Worm (Caenorhabditis elegans): ENCODE measurements around the gene vang-1.
A peak's percentile ranks its signal among the peaks of the same experiment; 100 is the strongest.

Gene vang-1

DNA sequence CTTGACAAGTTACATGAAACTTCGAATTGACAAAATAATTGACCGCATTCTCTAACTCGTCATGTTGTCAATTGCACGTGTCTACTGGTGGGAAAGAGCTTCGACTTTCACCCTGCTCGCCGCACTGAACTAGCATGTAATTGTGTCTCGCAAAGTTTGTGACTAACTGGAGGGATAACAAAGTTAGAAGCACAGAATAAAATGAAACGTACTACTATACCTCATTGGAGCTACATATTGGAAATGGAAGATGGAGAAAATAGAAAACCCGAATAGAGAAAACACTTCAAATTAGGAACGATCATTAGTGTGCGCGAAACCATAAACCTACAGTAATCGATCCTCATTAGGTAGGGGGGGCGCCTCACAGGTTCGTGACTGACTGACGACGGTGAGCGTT is 41.9 kb downstream of the vang-1 start:
- TF ChIP-seq ztf-4 (tag; optimal IDR thresholded peaks at IDR 0.05) = no peak
- no peak for TF ChIP-seq aly-2 (tag; optimal IDR thresholded peaks at IDR 0.05)
- TF ChIP-seq ZK546.5 (tag; optimal IDR thresholded peaks at IDR 0.05) = no peak
- TF ChIP-seq unc-39 (tag; optimal IDR thresholded peaks at IDR 0.05) = no peak
- no peak for TF ChIP-seq R02D3.7 (tag; optimal IDR thresholded peaks at IDR 0.05)
- no peak for TF ChIP-seq nhr-11 (tag; optimal IDR thresholded peaks at IDR 0.05)
- TF ChIP-seq fos-1 (tag; optimal IDR thresholded peaks at IDR 0.05) = no peak
- no peak for TF ChIP-seq egl-5 (tag; optimal IDR thresholded peaks at IDR 0.05)
- no peak for TF ChIP-seq ceh-16 (tag; optimal IDR thresholded peaks at IDR 0.05)
- TF ChIP-seq nhr-12 (tag; optimal IDR thresholded peaks at IDR 0.05) = no peak
- no peak for TF ChIP-seq nhr-67 (tag; optimal IDR thresholded peaks at IDR 0.05)
- TF ChIP-seq ceh-9 (tag; optimal IDR thresholded peaks at IDR 0.05) = no peak
- no peak for TF ChIP-seq nfya-1 (tag; optimal IDR thresholded peaks at IDR 0.05; ENCODE audit: insufficient read depth)
- TF ChIP-seq nhr-28 (tag; optimal IDR thresholded peaks at IDR 0.05) = no peak
- no peak for TF ChIP-seq hmg-11 (tag; optimal IDR thresholded peaks at IDR 0.05)
- TF ChIP-seq lsy-12 (tag; optimal IDR thresholded peaks at IDR 0.05) = no peak
- no peak for TF ChIP-seq tbx-2 (tag; optimal IDR thresholded peaks at IDR 0.05)

ce11 chrX:2928089-2928488 is 42.4 kb downstream of the vang-1 start:
- TF ChIP-seq egl-5 (tag; optimal IDR thresholded peaks at IDR 0.05) (peak; percentile 56), nhr-237 (tag; optimal IDR thresholded peaks at IDR 0.05) (no peak)

ce11 chrX:2931852-2932251 is 46.2 kb downstream of the vang-1 start:
- TF ChIP-seq ama-1 (optimal IDR thresholded peaks at IDR 0.05) (no peak), snpc-4 (tag; optimal IDR thresholded peaks at IDR 0.05) (no peak), lin-15B (tag; optimal IDR thresholded peaks at IDR 0.05) (no peak), elt-2 (tag; optimal IDR thresholded peaks at IDR 0.05) (peak; percentile 89), pqm-1 (tag; optimal IDR thresholded peaks at IDR 0.05) (peak; percentile 75), pha-4 (tag; optimal IDR thresholded peaks at IDR 0.05) (peak; percentile 24)

DNA sequence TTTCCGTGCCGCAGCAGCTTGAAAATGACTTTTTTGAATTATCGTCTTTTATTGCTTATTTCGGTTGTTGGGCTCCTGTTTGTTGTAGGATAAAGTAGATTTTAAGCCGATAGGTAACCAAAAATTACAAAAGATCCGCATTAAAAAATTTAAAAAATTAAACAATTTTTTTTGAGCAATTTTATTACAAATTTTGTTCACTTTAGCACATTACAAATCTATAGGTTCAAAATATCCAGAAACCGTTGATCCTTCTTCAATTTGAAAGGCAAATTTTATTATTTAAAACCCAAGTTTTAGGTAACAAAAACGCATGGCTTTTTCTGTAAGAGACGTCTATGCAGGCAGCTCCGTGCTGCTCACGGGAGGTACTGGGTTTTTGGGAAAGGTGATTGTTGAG is 47.4 kb downstream of the vang-1 start, which contains the start of gene fard-1:
Gene fard-1, plus strand, starts transcription at position 301 of the 400 bp plus-strand sequence.
- no peak for TF ChIP-seq mdl-1 (tag; optimal IDR thresholded peaks at IDR 0.05)
- TF ChIP-seq daf-12 (tag; optimal IDR thresholded peaks at IDR 0.05) = no peak
- no peak for TF ChIP-seq unc-62 (GFP tag; optimal IDR thresholded peaks at IDR 0.05)
- no peak for TF ChIP-seq hmg-11 (tag; optimal IDR thresholded peaks at IDR 0.05)
- no peak for TF ChIP-seq nhr-67 (tag; optimal IDR thresholded peaks at IDR 0.05)
- TF ChIP-seq skn-1 (tag; optimal IDR thresholded peaks at IDR 0.05) = no peak
- no peak for TF ChIP-seq nhr-76 (tag; optimal IDR thresholded peaks at IDR 0.05)
- TF ChIP-seq fos-1 (tag; optimal IDR thresholded peaks at IDR 0.05) = no peak
- no peak for TF ChIP-seq nhr-237 (tag; optimal IDR thresholded peaks at IDR 0.05)
- TF ChIP-seq ama-1 (optimal IDR thresholded peaks at IDR 0.05) = no peak
- no peak for TF ChIP-seq pha-4 (tag; optimal IDR thresholded peaks at IDR 0.05)
- TF ChIP-seq eor-1 (tag; optimal IDR thresholded peaks at IDR 0.05) = no peak
- no peak for TF ChIP-seq ceh-9 (tag; optimal IDR thresholded peaks at IDR 0.05)
- TF ChIP-seq nhr-28 (tag; optimal IDR thresholded peaks at IDR 0.05) = no peak
- no peak for TF ChIP-seq nhr-25 (tag; optimal IDR thresholded peaks at IDR 0.05)
- TF ChIP-seq ceh-82 (tag; optimal IDR thresholded peaks at IDR 0.05) = no peak
- TF ChIP-seq ztf-11 (tag; optimal IDR thresholded peaks at IDR 0.05) = no peak
- TF ChIP-seq elt-3 (tag; optimal IDR thresholded peaks at IDR 0.05) = no peak
- no peak for TF ChIP-seq ZK546.5 (tag; optimal IDR thresholded peaks at IDR 0.05)
- TF ChIP-seq R02D3.7 (tag; optimal IDR thresholded peaks at IDR 0.05) = no peak

- TF ChIP-seq ceh-16 (tag; optimal IDR thresholded peaks at IDR 0.05) (no peak), nhr-67 (tag; optimal IDR thresholded peaks at IDR 0.05) (no peak), ceh-82 (tag; optimal IDR thresholded peaks at IDR 0.05) (no peak), lin-39 (tag; optimal IDR thresholded peaks at IDR 0.05) (peak; percentile 37), hmg-11 (tag; optimal IDR thresholded peaks at IDR 0.05) (peak; percentile 61), nhr-237 (tag; optimal IDR thresholded peaks at IDR 0.05) (no peak), fkh-10 (GFP tag; optimal IDR thresholded peaks at IDR 0.05) (peak; percentile 53), lin-15B (tag; optimal IDR thresholded peaks at IDR 0.05) (no peak), nhr-43 (tag; optimal IDR thresholded peaks at IDR 0.05; ENCODE audit: poor library complexity, severe bottlenecking) (no peak), elt-1 (tag; optimal IDR thresholded peaks at IDR 0.05) (no peak)
These were observed 53.4 kb downstream of the vang-1 start for ce11 chrX:2939085-2939484.
